Worm (Caenorhabditis elegans): Measurements from ENCODE around the gene C47E8.9.

The C47E8.9 gene

ce11 chrV:14687106-14687964, 24.2 kb downstream of the C47E8.9 start (continued):
- no peak for TF ChIP-seq snpc-4 (GFP tag; optimal IDR thresholded peaks at IDR 0.05)
- peak in 1 of 4 experiments; percentile 30 for TF ChIP-seq snpc-4 (tag; optimal IDR thresholded peaks at IDR 0.05)
- TF ChIP-seq T26A5.8 (tag; optimal IDR thresholded peaks at IDR 0.05), result no peak
- peak; percentile 65 for TF ChIP-seq ama-1 (optimal IDR thresholded peaks at IDR 0.05)
- TF ChIP-seq ama-1 (GFP tag; optimal IDR thresholded peaks at IDR 0.05), result no peak
- TF ChIP-seq B0035.1 (tag; optimal IDR thresholded peaks at IDR 0.05), result no peak
- no peak for TF ChIP-seq hmg-20 (GFP tag; IDR thresholded peaks at IDR 0.05)
- no peak for TF ChIP-seq F55B11.4 (tag; optimal IDR thresholded peaks at IDR 0.05; ENCODE audit: borderline replicate concordance, insufficient read depth)
- no peak for TF ChIP-seq nhr-80 (tag; optimal IDR thresholded peaks at IDR 0.05)
- TF ChIP-seq unc-130 (GFP tag; optimal IDR thresholded peaks at IDR 0.05), result no peak
- no peak for TF ChIP-seq F39B2.1 (GFP tag; IDR thresholded peaks at IDR 0.05)
- TF ChIP-seq F23B12.7 (tag; optimal IDR thresholded peaks at IDR 0.05; ENCODE audit: insufficient read depth), result no peak
- no peak for TF ChIP-seq ets-4 (GFP tag; optimal IDR thresholded peaks at IDR 0.05)
- TF ChIP-seq attf-3 (GFP tag; conservative IDR thresholded peaks at IDR 0.05), result no peak
- TF ChIP-seq nhr-179 (tag; optimal IDR thresholded peaks at IDR 0.05), result no peak
- no peak for TF ChIP-seq athp-1 (tag; optimal IDR thresholded peaks at IDR 0.05)
- TF ChIP-seq tlf-1 (GFP tag; optimal IDR thresholded peaks at IDR 0.05), result no peak
- no peak for TF ChIP-seq sea-2 (GFP tag; IDR thresholded peaks at IDR 0.05)
- no peak for TF ChIP-seq dpl-1 (GFP tag; optimal IDR thresholded peaks at IDR 0.05)
- no peak for TF ChIP-seq ceh-27 (GFP tag; optimal IDR thresholded peaks at IDR 0.05)
- no peak for TF ChIP-seq ccch-3 (GFP tag; optimal IDR thresholded peaks at IDR 0.05)
- no peak for TF ChIP-seq mes-4 (tag; optimal IDR thresholded peaks at IDR 0.05)
- TF ChIP-seq B0019.2 (GFP tag; conservative IDR thresholded peaks at IDR 0.05), result no peak
- no peak for TF ChIP-seq T07F8.4 (tag; optimal IDR thresholded peaks at IDR 0.05)
- no peak for TF ChIP-seq akir-1 (GFP tag; optimal IDR thresholded peaks at IDR 0.05)

ce11 chrV:14688097-14688912, 25.2 kb downstream of the C47E8.9 start, which contains the start of gene C47E8.11:
C47E8.11 (plus strand) TSS chrV:14688616.
- TF ChIP-seq attf-5 (GFP tag; optimal IDR thresholded peaks at IDR 0.05), result peak; percentile 26
- peak; percentile 6 for TF ChIP-seq B0261.1 (tag; optimal IDR thresholded peaks at IDR 0.05)
- TF ChIP-seq atf-7 (tag; optimal IDR thresholded peaks at IDR 0.05), result peak; percentile 34
- TF ChIP-seq Y67H2A.10 (GFP tag; conservative IDR thresholded peaks at IDR 0.05), result no peak
- no peak; the same call in 1 of the 2 replicates for TF ChIP-seq Y95B8A.8 (GFP tag; IDR thresholded peaks at IDR 0.05)
- TF ChIP-seq dox-1 (GFP tag; IDR thresholded peaks at IDR 0.05), result peak; percentile 76
- TF ChIP-seq snpc-3.4 (tag; optimal IDR thresholded peaks at IDR 0.05), result peak; percentile 88
- TF ChIP-seq gei-17 (GFP tag; optimal IDR thresholded peaks at IDR 0.05), result peak; percentile 42
- peak; percentile 44 for TF ChIP-seq F23B12.7 (tag; optimal IDR thresholded peaks at IDR 0.05; ENCODE audit: insufficient read depth)
- TF ChIP-seq madf-6 (GFP tag; IDR thresholded peaks at IDR 0.05), result peak; percentile 84
- TF ChIP-seq ccch-3 (GFP tag; optimal IDR thresholded peaks at IDR 0.05), result no peak
- peak; percentile 39; the same call in 1 of the 2 replicates for TF ChIP-seq D2030.7 (GFP tag; IDR thresholded peaks at IDR 0.05)
- no peak for TF ChIP-seq cebp-1 (GFP tag; IDR thresholded peaks at IDR 0.05)
- TF ChIP-seq cebp-1 (tag; optimal IDR thresholded peaks at IDR 0.05), result peak; percentile 69
- TF ChIP-seq pbrm-1 (GFP tag; IDR thresholded peaks at IDR 0.05), result peak; percentile 85
- TF ChIP-seq hsf-1 (GFP tag; IDR thresholded peaks at IDR 0.05), result peak; percentile 85
- peak; percentile 66 for TF ChIP-seq mcd-1 (GFP tag; IDR thresholded peaks at IDR 0.05)
- no peak for TF ChIP-seq akir-1 (GFP tag; optimal IDR thresholded peaks at IDR 0.05)
- TF ChIP-seq T07F8.4 (tag; optimal IDR thresholded peaks at IDR 0.05), result peak; percentile 7
- peak; percentile 86 for TF ChIP-seq B0336.3 (GFP tag; IDR thresholded peaks at IDR 0.05)
- peak; percentile 92 for TF ChIP-seq Y56A3A.18 (GFP tag; IDR thresholded peaks at IDR 0.05)
- peak; percentile 30 for TF ChIP-seq rcor-1 (GFP tag; IDR thresholded peaks at IDR 0.05)
- TF ChIP-seq sptf-2 (GFP tag; optimal IDR thresholded peaks at IDR 0.05), result peak; percentile 16
- TF ChIP-seq F10E7.11 (tag; optimal IDR thresholded peaks at IDR 0.05), result peak; percentile 85
- no peak for TF ChIP-seq aptf-3 (GFP tag; IDR thresholded peaks at IDR 0.05)
